Worm (Caenorhabditis elegans) whole organism, L4 larva: ENCODE results near the gene unc-39.

Source experiments
- F49E8.2 ChIP-seq: sonication (generic microtip); optimal IDR thresholded peaks from 2 replicates; lab custom pipeline; 2016; ENCODE audit warnings: missing compliant biosample characterization, mild to moderate bottlenecking, missing genetic modification characterization, borderline replicate concordance
- dmd-8 ChIP-seq: fragments of 200-800 bp; sonication (Bioruptor generic); IDR thresholded peaks from 2 replicates; pipeline ENCODE4 v1.3.6; 2022; ENCODE audit warnings: missing genetic modification characterization, missing compliant biosample characterization
- lin-15B ChIP-seq: fragments of 150-350 bp; sonication (generic microtip); optimal IDR thresholded peaks from 3 replicates; lab custom pipeline; 2014; ENCODE audit warnings: missing biosample characterization, missing genetic modification characterization
- nhr-10 ChIP-seq: fragments of 150-350 bp; optimal IDR thresholded peaks from 2 replicates; lab custom pipeline; 2014; ENCODE audit warnings: missing biosample characterization, missing genetic modification characterization
- zfp-2 ChIP-seq: sonication (generic microtip); optimal IDR thresholded peaks from 2 replicates; lab custom pipeline; 2016; ENCODE audit warnings: mild to moderate bottlenecking, missing genetic modification characterization, missing compliant biosample characterization
- ztf-11 ChIP-seq: fragments of 150-350 bp; optimal IDR thresholded peaks from 2 replicates; lab custom pipeline; 2014; ENCODE audit warnings: missing biosample characterization, missing genetic modification characterization

- TF ChIP-seq F49E8.2 (tag; lab: Kevin White, UChicago) (no peak), dmd-8 (no peak), ztf-11 (tag; lab: Kevin White, UChicago) (no peak), nhr-10 (tag; lab: Kevin White, UChicago) (no peak), lin-15B (no peak), zfp-2 (tag; lab: Kevin White, UChicago) (no peak)
Observed at ce11 chrV:14394743-14395142, 21.9 kb downstream of the unc-39 start, which contains the start of gene C15H11.13.
